Worm (Caenorhabditis elegans): ENCODE measurements around the gene F55G11.7.
A peak's percentile ranks its signal among the peaks of the same experiment; 100 is the strongest.

F55G11.7 gene

DNA sequence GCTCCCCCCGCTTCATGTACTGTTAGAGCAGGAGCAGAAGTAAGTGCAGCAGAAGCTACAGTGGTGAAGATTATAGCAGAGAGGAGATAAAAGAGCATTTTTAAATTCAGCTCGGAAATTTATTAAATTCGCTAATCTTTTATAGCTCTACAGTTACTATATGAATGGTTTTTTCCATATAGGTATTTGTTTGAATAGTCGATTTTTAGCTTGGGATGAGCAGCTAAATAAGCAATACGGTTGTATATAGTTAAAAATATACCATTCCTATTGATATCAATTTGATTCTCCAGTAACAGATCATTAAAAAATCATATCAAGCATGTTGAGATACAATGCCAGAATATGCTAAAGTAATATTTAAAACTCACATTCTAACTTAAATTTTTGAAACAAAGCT, 33.6 kb upstream of the F55G11.7 start, which contains the start of gene srlf-5:
Gene srlf-5 (minus strand): TSS at position 101 of the 400 bp plus-strand sequence.
- TF ChIP-seq tbx-2 (tag; optimal IDR thresholded peaks at IDR 0.05) (no peak), grh-1 (GFP tag; IDR thresholded peaks at IDR 0.05) (no peak), lin-39 (tag; optimal IDR thresholded peaks at IDR 0.05) (no peak), pqm-1 (tag; optimal IDR thresholded peaks at IDR 0.05) (no peak), elt-3 (tag; optimal IDR thresholded peaks at IDR 0.05) (no peak), ztf-4 (tag; optimal IDR thresholded peaks at IDR 0.05) (no peak), sup-37 (GFP tag; optimal IDR thresholded peaks at IDR 0.05) (no peak), mep-1 (tag; optimal IDR thresholded peaks at IDR 0.05) (no peak), nhr-77 (tag; optimal IDR thresholded peaks at IDR 0.05) (no peak)

DNA sequence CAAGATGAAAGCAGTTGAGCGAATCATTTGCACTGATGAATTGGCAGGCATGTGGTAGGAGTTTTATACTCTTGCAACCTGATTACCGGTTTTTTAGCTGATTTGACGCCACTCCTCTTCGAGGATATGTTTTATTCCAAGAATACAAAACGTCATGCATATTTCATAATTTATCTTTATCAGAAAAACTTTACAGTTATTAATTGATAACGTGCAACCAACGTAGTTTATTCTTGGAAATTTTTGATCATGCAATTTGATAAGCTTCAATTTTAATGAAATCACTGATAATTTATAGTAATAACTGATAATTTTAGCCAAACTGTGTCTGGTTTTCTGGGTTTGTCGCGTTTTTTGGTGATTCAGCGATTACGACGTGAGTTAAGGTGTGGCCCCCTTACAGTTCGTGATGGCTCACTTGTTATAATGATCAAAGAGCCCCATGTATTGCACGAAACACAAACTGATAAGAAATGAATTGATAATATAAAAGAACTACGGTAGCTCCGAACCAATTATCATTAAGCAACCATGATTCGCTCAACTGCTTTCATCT, 23.9 kb upstream of the F55G11.7 start, which contains the start of the genes cld-1 and dod-21:
Gene cld-1 (minus strand): TSS at position 51 of the 556 bp plus-strand sequence.
Gene dod-21 (plus strand): TSS at position 518 of the 556 bp plus-strand sequence.
- TF ChIP-seq pag-3 (tag; optimal IDR thresholded peaks at IDR 0.05; ENCODE audit: borderline replicate concordance, insufficient read depth): no peak
- no peak for TF ChIP-seq ceh-8 (GFP tag; optimal IDR thresholded peaks at IDR 0.05)
- no peak for TF ChIP-seq pax-3 (tag; optimal IDR thresholded peaks at IDR 0.05)
- TF ChIP-seq unc-30 (tag; optimal IDR thresholded peaks at IDR 0.05): no peak
- TF ChIP-seq blmp-1 (tag; optimal IDR thresholded peaks at IDR 0.05): no peak
- TF ChIP-seq skn-1 (tag; optimal IDR thresholded peaks at IDR 0.05): no peak
- peak; percentile 28 for TF ChIP-seq nhr-90 (tag; optimal IDR thresholded peaks at IDR 0.05; ENCODE audit: poor library complexity)
- no peak for TF ChIP-seq ceh-82 (tag; optimal IDR thresholded peaks at IDR 0.05)
- TF ChIP-seq ama-1 (optimal IDR thresholded peaks at IDR 0.05): no peak
- no peak for TF ChIP-seq hlh-4 (tag; optimal IDR thresholded peaks at IDR 0.05)
- no peak for TF ChIP-seq ceh-90 (tag; optimal IDR thresholded peaks at IDR 0.05)
- peak; percentile 66 for TF ChIP-seq tlp-1 (tag; optimal IDR thresholded peaks at IDR 0.05)
- TF ChIP-seq nhr-20 (tag; optimal IDR thresholded peaks at IDR 0.05): peak; percentile 14
- TF ChIP-seq elt-3 (tag; optimal IDR thresholded peaks at IDR 0.05): no peak
- TF ChIP-seq vab-15 (tag; optimal IDR thresholded peaks at IDR 0.05): no peak
- TF ChIP-seq nhr-12 (tag; optimal IDR thresholded peaks at IDR 0.05): no peak
- TF ChIP-seq fkh-8 (tag; optimal IDR thresholded peaks at IDR 0.05): no peak
- no peak for TF ChIP-seq lin-14 (GFP tag; optimal IDR thresholded peaks at IDR 0.05)
- no peak for TF ChIP-seq zip-4 (GFP tag; optimal IDR thresholded peaks at IDR 0.05)
- no peak for TF ChIP-seq nhr-85 (tag)
- no peak for TF ChIP-seq lin-35 (GFP tag; optimal IDR thresholded peaks at IDR 0.05)
- TF ChIP-seq sptf-1 (tag; optimal IDR thresholded peaks at IDR 0.05): no peak
- TF ChIP-seq nhr-84 (tag; optimal IDR thresholded peaks at IDR 0.05): no peak
- TF ChIP-seq F16B12.6 (tag; optimal IDR thresholded peaks at IDR 0.05): no peak
- peak; percentile 40 for TF ChIP-seq nhr-71 (tag; optimal IDR thresholded peaks at IDR 0.05)
- TF ChIP-seq hpl-2 (GFP tag; optimal IDR thresholded peaks at IDR 0.05): no peak
- TF ChIP-seq rnt-1 (tag; optimal IDR thresholded peaks at IDR 0.05): no peak
- TF ChIP-seq lin-15B (tag; optimal IDR thresholded peaks at IDR 0.05): no peak
- no peak for TF ChIP-seq irx-1 (tag; optimal IDR thresholded peaks at IDR 0.05)
- TF ChIP-seq lin-39 (tag; optimal IDR thresholded peaks at IDR 0.05): no peak
- no peak for TF ChIP-seq mdl-1 (tag; optimal IDR thresholded peaks at IDR 0.05)
- no peak for TF ChIP-seq efl-3 (GFP tag; optimal IDR thresholded peaks at IDR 0.05)
- peak; percentile 100 for TF ChIP-seq elt-2 (tag; optimal IDR thresholded peaks at IDR 0.05)
- TF ChIP-seq nhr-11 (tag; optimal IDR thresholded peaks at IDR 0.05): no peak
- peak; percentile 5 for TF ChIP-seq pqm-1 (tag; optimal IDR thresholded peaks at IDR 0.05)
- no peak for TF ChIP-seq mef-2 (tag; optimal IDR thresholded peaks at IDR 0.05)

All from whole organism, L1 larva.